Worm (Caenorhabditis elegans) whole organism, L3 larva: Measurements from ENCODE around the gene F55A11.4.
A peak's percentile ranks its signal among the peaks of the same experiment; 100 is the strongest.

Experiments used
- R02D3.7 ChIP-seq: fragments of 150-350 bp; optimal IDR thresholded peaks from 2 replicates; lab custom pipeline; 2014; ENCODE audit warnings: missing biosample characterization, missing genetic modification characterization
- ZK546.5 ChIP-seq: sonication (generic microtip); optimal IDR thresholded peaks from 2 replicates; lab custom pipeline; 2017; ENCODE audit warnings: missing biosample characterization, missing genetic modification characterization
- aly-2 ChIP-seq: fragments of 150-350 bp; optimal IDR thresholded peaks from 2 replicates; lab custom pipeline; 2014; ENCODE audit warnings: missing biosample characterization, missing genetic modification characterization
- ama-1 ChIP-seq: fragments of 150-350 bp; optimal IDR thresholded peaks from 2 replicates; lab custom pipeline; 2018
- ceh-16 ChIP-seq: sonication (generic microtip); optimal IDR thresholded peaks from 2 replicates; lab custom pipeline; 2017; ENCODE audit warnings: missing biosample characterization, missing genetic modification characterization
- ceh-28 ChIP-seq: fragments of 150-350 bp; optimal IDR thresholded peaks from 2 replicates; lab custom pipeline; 2014; ENCODE audit warnings: missing biosample characterization, missing genetic modification reagents, missing genetic modification characterization
- ceh-82 ChIP-seq: fragments of 150-350 bp; optimal IDR thresholded peaks from 2 replicates; lab custom pipeline; 2014; ENCODE audit warnings: missing biosample characterization, missing genetic modification characterization
- ceh-9 ChIP-seq: sonication (generic microtip); optimal IDR thresholded peaks from 2 replicates; lab custom pipeline; 2018; ENCODE audit warnings: missing biosample characterization, missing genetic modification characterization
- daf-12 ChIP-seq: fragments of 150-350 bp; optimal IDR thresholded peaks from 2 replicates; lab custom pipeline; 2014; ENCODE audit warnings: missing biosample characterization, missing genetic modification reagents, missing genetic modification characterization
- egl-27 ChIP-seq: sonication (generic microtip); optimal IDR thresholded peaks from 4 replicates; lab custom pipeline; 2017; ENCODE audit warnings: missing biosample characterization, missing genetic modification reagents, missing genetic modification characterization
- elt-1 ChIP-seq: fragments of 150-350 bp; optimal IDR thresholded peaks from 2 replicates; lab custom pipeline; 2014; ENCODE audit warnings: missing biosample characterization, missing genetic modification characterization
- elt-2 ChIP-seq: sonication (generic microtip); optimal IDR thresholded peaks from 2 replicates; lab custom pipeline; 2016; ENCODE audit warnings: missing genetic modification reagents, mild to moderate bottlenecking, missing genetic modification characterization, missing compliant biosample characterization
- elt-3 ChIP-seq, 3 experiments: fragments of 150-350 bp in 1 of 3; sonication (generic microtip) in 2 of 3; optimal IDR thresholded peaks; 2 replicates in 2 of 3; 4 replicates in 1 of 3; lab custom pipeline; 2014 to 2017; ENCODE audit warnings: missing biosample characterization in 3 of 3, missing genetic modification characterization in 3 of 3
- eor-1 ChIP-seq, 2 experiments: fragments of 150-350 bp; optimal IDR thresholded peaks; 2 replicates each; lab custom pipeline; 2014 to 2018; ENCODE audit warnings: missing biosample characterization in 2 of 2, missing genetic modification characterization in 2 of 2
- fkh-2 ChIP-seq: fragments of 150-350 bp; optimal IDR thresholded peaks from 2 replicates; lab custom pipeline; 2014; ENCODE audit warnings: missing biosample characterization, missing genetic modification reagents, missing genetic modification characterization
- hmg-11 ChIP-seq: sonication (generic microtip); optimal IDR thresholded peaks from 2 replicates; lab custom pipeline; 2016; ENCODE audit warnings: missing genetic modification characterization, missing compliant biosample characterization
- jun-1 ChIP-seq: fragments of 150-350 bp; optimal IDR thresholded peaks from 2 replicates; lab custom pipeline; 2014; ENCODE audit warnings: missing biosample characterization, missing genetic modification reagents, missing genetic modification characterization
- lin-15B ChIP-seq: fragments of 150-350 bp; optimal IDR thresholded peaks from 2 replicates; lab custom pipeline; 2014; ENCODE audit warnings: missing biosample characterization, missing genetic modification characterization
- lin-39 ChIP-seq: fragments of 150-350 bp; optimal IDR thresholded peaks from 2 replicates; lab custom pipeline; 2018; ENCODE audit warnings: missing biosample characterization, missing genetic modification reagents, missing genetic modification characterization
- lsy-12 ChIP-seq: sonication (generic microtip); optimal IDR thresholded peaks from 2 replicates; lab custom pipeline; 2016; ENCODE audit warnings: mild to moderate bottlenecking, missing genetic modification characterization, missing compliant biosample characterization
- mdl-1 ChIP-seq: fragments of 150-350 bp; optimal IDR thresholded peaks from 2 replicates; lab custom pipeline; 2014; ENCODE audit warnings: missing biosample characterization, missing genetic modification characterization
- mml-1 ChIP-seq: fragments of 150-350 bp; sonication (generic microtip); optimal IDR thresholded peaks from 3 replicates; lab custom pipeline; 2014; ENCODE audit warnings: missing biosample characterization, missing genetic modification characterization
- nfya-1 ChIP-seq: sonication (generic microtip); optimal IDR thresholded peaks from 2 replicates; lab custom pipeline; 2017; ENCODE audit warnings: missing genetic modification characterization, mild to moderate bottlenecking, missing compliant biosample characterization, antibody characterized with exemption, moderate library complexity; ENCODE audit not compliant: insufficient read depth
- nhr-11 ChIP-seq: fragments of 150-350 bp; optimal IDR thresholded peaks from 2 replicates; lab custom pipeline; 2014; ENCODE audit warnings: missing biosample characterization, missing genetic modification characterization
- nhr-12 ChIP-seq: fragments of 150-350 bp; optimal IDR thresholded peaks from 2 replicates; lab custom pipeline; 2014; ENCODE audit warnings: missing biosample characterization, missing genetic modification characterization
- nhr-23 ChIP-seq: fragments of 150-350 bp; optimal IDR thresholded peaks from 2 replicates; lab custom pipeline; 2014; ENCODE audit warnings: missing biosample characterization, missing genetic modification reagents, missing genetic modification characterization
- nhr-237 ChIP-seq: fragments of 150-350 bp; optimal IDR thresholded peaks from 2 replicates; lab custom pipeline; 2014; ENCODE audit warnings: missing biosample characterization, missing genetic modification characterization
- nhr-25 ChIP-seq: sonication (generic microtip); optimal IDR thresholded peaks from 2 replicates; lab custom pipeline; 2017; ENCODE audit warnings: missing biosample characterization, missing genetic modification characterization
- nhr-28 ChIP-seq: fragments of 150-350 bp; optimal IDR thresholded peaks from 2 replicates; lab custom pipeline; 2014; ENCODE audit warnings: missing biosample characterization, missing genetic modification characterization
- nhr-43 ChIP-seq: sonication (generic microtip); optimal IDR thresholded peaks from 2 replicates; lab custom pipeline; 2016; ENCODE audit warnings: mild to moderate bottlenecking, missing genetic modification characterization, missing compliant biosample characterization; ENCODE audit not compliant: poor library complexity, severe bottlenecking
- nhr-67 ChIP-seq: fragments of 150-350 bp; optimal IDR thresholded peaks from 2 replicates; lab custom pipeline; 2014; ENCODE audit warnings: missing biosample characterization, missing genetic modification characterization
- nhr-76 ChIP-seq: fragments of 150-350 bp; sonication (generic microtip); optimal IDR thresholded peaks from 5 replicates; lab custom pipeline; 2014; ENCODE audit warnings: missing biosample characterization, missing genetic modification characterization
- nhr-77 ChIP-seq: fragments of 150-350 bp; optimal IDR thresholded peaks from 2 replicates; lab custom pipeline; 2014; ENCODE audit warnings: missing biosample characterization, missing genetic modification characterization
- pha-4 ChIP-seq: fragments of 150-350 bp; optimal IDR thresholded peaks from 2 replicates; lab custom pipeline; 2014; ENCODE audit warnings: missing biosample characterization, missing genetic modification reagents, missing genetic modification characterization
- pqm-1 ChIP-seq: fragments of 150-350 bp; optimal IDR thresholded peaks from 2 replicates; lab custom pipeline; 2017; ENCODE audit warnings: missing biosample characterization, missing genetic modification characterization, inconsistent platforms
- sea-2 ChIP-seq: fragments of 150-350 bp; sonication (generic microtip); optimal IDR thresholded peaks from 4 replicates; lab custom pipeline; 2014; ENCODE audit warnings: missing biosample characterization, missing genetic modification reagents, missing genetic modification characterization
- skn-1 ChIP-seq: fragments of 150-350 bp; optimal IDR thresholded peaks from 2 replicates; lab custom pipeline; 2014; ENCODE audit warnings: missing biosample characterization, missing genetic modification characterization
- tbx-2 ChIP-seq: sonication (generic microtip); optimal IDR thresholded peaks from 2 replicates; lab custom pipeline; 2016; ENCODE audit warnings: mild to moderate bottlenecking, missing genetic modification characterization, missing compliant biosample characterization
- unc-62 ChIP-seq: fragments of 150-350 bp; sonication (generic microtip); optimal IDR thresholded peaks from 4 replicates; lab custom pipeline; 2014; ENCODE audit warnings: missing biosample characterization, missing genetic modification reagents, missing genetic modification characterization
- zag-1 ChIP-seq: fragments of 150-350 bp; optimal IDR thresholded peaks from 2 replicates; lab custom pipeline; 2014; ENCODE audit warnings: missing biosample characterization, missing genetic modification characterization
- ztf-4 ChIP-seq: fragments of 150-350 bp; optimal IDR thresholded peaks from 2 replicates; lab custom pipeline; 2014; ENCODE audit warnings: missing biosample characterization, missing genetic modification characterization

F55A11.4 gene

ce11 chrV:11795352-11795751 is 25.1 kb downstream of the F55A11.4 start:
- TF ChIP-seq daf-12 (tag; lab: Kevin White, UChicago) (no peak), nhr-23 (peak; percentile 64), nhr-25 (tag; lab: Kevin White, UChicago) (peak; percentile 23), pha-4 (tag; lab: Kevin White, UChicago) (no peak), nhr-28 (tag; lab: Kevin White, UChicago) (no peak), ceh-28 (tag; lab: Kevin White, UChicago) (peak; percentile 47), elt-2 (tag; lab: Kevin White, UChicago) (no peak)

ce11 chrV:11796343-11796742 is 26.1 kb downstream of the F55A11.4 start:
- TF ChIP-seq sea-2 (no peak), ztf-4 (tag; lab: Kevin White, UChicago) (no peak), nhr-11 (tag; lab: Kevin White, UChicago) (no peak), pha-4 (tag; lab: Kevin White, UChicago) (no peak), ZK546.5 (tag; lab: Kevin White, UChicago) (no peak), ceh-16 (tag; lab: Kevin White, UChicago) (no peak), pqm-1 (no peak), lin-39 (tag; lab: Kevin White, UChicago) (no peak), nfya-1 (tag; lab: Kevin White, UChicago) (no peak), unc-62 (GFP tag; lab: Kevin White, UChicago) (no peak), zag-1 (tag; lab: Kevin White, UChicago) (no peak), mdl-1 (tag; lab: Kevin White, UChicago) (no peak), mml-1 (tag; lab: Kevin White, UChicago) (no peak), eor-1 (tag; optimal IDR thresholded peaks at IDR 0.05; lab: Kevin White, UChicago) (no peak), jun-1 (tag; lab: Kevin White, UChicago) (peak; percentile 2), ceh-82 (no peak), fkh-2 (tag; lab: Kevin White, UChicago) (no peak), nhr-43 (tag; lab: Kevin White, UChicago) (peak; percentile 31), lin-15B (tag; lab: Kevin White, UChicago) (no peak), ama-1 (lab: Kevin White, UChicago) (no peak), aly-2 (tag; lab: Kevin White, UChicago) (no peak), egl-27 (tag; lab: Kevin White, UChicago) (no peak), nhr-77 (no peak), elt-1 (no peak), nhr-23 (peak; percentile 37)

ce11 chrV:11797272-11797855 is 27.1 kb downstream of the F55A11.4 start:
- peak; percentile 47 for TF ChIP-seq nhr-43 (tag; lab: Kevin White, UChicago)
- no peak for TF ChIP-seq nhr-237 (tag; lab: Kevin White, UChicago)
- no peak for TF ChIP-seq mml-1 (tag; lab: Kevin White, UChicago)
- peak; percentile 79 for TF ChIP-seq nhr-25 (tag; lab: Kevin White, UChicago)

ce11 chrV:11798320-11798719 is 28.1 kb downstream of the F55A11.4 start:
- TF ChIP-seq ceh-9 (tag; lab: Kevin White, UChicago) (no peak), nhr-12 (tag; lab: Kevin White, UChicago) (no peak), ZK546.5 (tag; lab: Kevin White, UChicago) (no peak), pqm-1 (no peak), pha-4 (tag; lab: Kevin White, UChicago) (no peak), elt-2 (tag; lab: Kevin White, UChicago) (no peak), eor-1 (tag; optimal IDR thresholded peaks at IDR 0.05; lab: Kevin White, UChicago) (no peak), hmg-11 (tag; lab: Kevin White, UChicago) (no peak), nhr-77 (no peak)

- TF ChIP-seq nhr-11 (tag; lab: Kevin White, UChicago) (no peak), nfya-1 (tag; lab: Kevin White, UChicago) (peak; percentile 46), lin-15B (tag; lab: Kevin White, UChicago) (no peak), aly-2 (tag; lab: Kevin White, UChicago) (no peak), ama-1 (lab: Kevin White, UChicago) (no peak), ceh-16 (tag; lab: Kevin White, UChicago) (no peak), R02D3.7 (tag; lab: Kevin White, UChicago) (peak; percentile 0), tbx-2 (tag; lab: Kevin White, UChicago) (peak; percentile 78), mdl-1 (tag; lab: Kevin White, UChicago) (peak; percentile 88), nhr-67 (tag; lab: Kevin White, UChicago) (no peak), ztf-4 (tag; lab: Kevin White, UChicago) (peak; percentile 55), skn-1 (tag; lab: Kevin White, UChicago) (no peak), ceh-28 (tag; lab: Kevin White, UChicago) (peak; percentile 19), unc-62 (GFP tag; lab: Kevin White, UChicago) (no peak), nhr-76 (tag; lab: Kevin White, UChicago) (peak; percentile 35), lsy-12 (tag; lab: Kevin White, UChicago) (peak; percentile 53), nhr-43 (tag; lab: Kevin White, UChicago) (peak; percentile 99), nhr-23 (peak; percentile 98), mml-1 (tag; lab: Kevin White, UChicago) (peak; percentile 85), daf-12 (tag; lab: Kevin White, UChicago) (no peak), elt-3 (tag; optimal IDR thresholded peaks at IDR 0.05; lab: Kevin White, UChicago) (peak in 1 of 3 experiments; percentile 49), egl-27 (tag; lab: Kevin White, UChicago) (peak; percentile 43), nhr-25 (tag; lab: Kevin White, UChicago) (peak; percentile 98)
These were observed 29.1 kb downstream of the F55A11.4 start for ce11 chrV:11799252-11799822.
